Fruit fly (Drosophila melanogaster): ENCODE data around the gene CG14566.

CG14566 gene

dm6 chr3L:21728616-21729047, 11.5 kb downstream of the CG14566 start, which contains the start of the genes CG11247 and Polr2H (continued):
- peak; percentile 94 to 96 for TF ChIP-seq dpn (GFP tag; optimal IDR thresholded peaks at IDR 0.05)
- TF ChIP-seq CG17568 (GFP tag; optimal IDR thresholded peaks at IDR 0.05): no peak
- no peak for TF ChIP-seq fru (optimal IDR thresholded peaks at IDR 0.05)
- peak; percentile 89 for TF ChIP-seq vvl (GFP tag; IDR thresholded peaks at IDR 0.05)
- peak; percentile 50 for TF ChIP-seq ftz-f1 (GFP tag; optimal IDR thresholded peaks at IDR 0.05)
- TF ChIP-seq aop (GFP tag; IDR thresholded peaks at IDR 0.05): peak; percentile 11; the same call in 1 of the 2 replicates
- TF ChIP-seq dan (GFP tag; IDR thresholded peaks at IDR 0.05): peak; percentile 91
- TF ChIP-seq NFAT (GFP tag; IDR thresholded peaks at IDR 0.05): peak; percentile 91
- peak; percentile 94 for TF ChIP-seq lmd (GFP tag; IDR thresholded peaks at IDR 0.05)
- TF ChIP-seq cato (GFP tag; optimal IDR thresholded peaks at IDR 0.05; ENCODE audit: borderline replicate concordance): peak; percentile 92
- TF ChIP-seq CG6654 (GFP tag; optimal IDR thresholded peaks at IDR 0.05): peak; percentile 72
- TF ChIP-seq CG10654 (GFP tag; optimal IDR thresholded peaks at IDR 0.05): peak; percentile 93
- TF ChIP-seq CG12219 (GFP tag; optimal IDR thresholded peaks at IDR 0.05): peak; percentile 66
- peak; percentile 67 for TF ChIP-seq HLH4C (GFP tag; IDR thresholded peaks at IDR 0.05; ENCODE audit: partially characterized antibody)
- peak; percentile 72 for TF ChIP-seq CG15514 (GFP tag; optimal IDR thresholded peaks at IDR 0.05)
- no peak for TF ChIP-seq pfk (GFP tag; optimal IDR thresholded peaks at IDR 0.05)
- peak; percentile 84 for TF ChIP-seq Scr (GFP tag; IDR thresholded peaks at IDR 0.05; ENCODE audit: partially characterized antibody)
- TF ChIP-seq sug (tag; optimal IDR thresholded peaks at IDR 0.05): peak; percentile 88
- TF ChIP-seq CG17359 (tag; optimal IDR thresholded peaks at IDR 0.05): peak; percentile 72
- peak; percentile 90 for TF ChIP-seq CG33213 (GFP tag; optimal IDR thresholded peaks at IDR 0.05)
- no peak for TF ChIP-seq CG1832 (GFP tag; optimal IDR thresholded peaks at IDR 0.05)
- TF ChIP-seq Sox100B (GFP tag; optimal IDR thresholded peaks at IDR 0.05): peak; percentile 55
- TF ChIP-seq CG7271 (tag; optimal IDR thresholded peaks at IDR 0.05): peak; percentile 60
- TF ChIP-seq Lim3 (GFP tag; IDR thresholded peaks at IDR 0.05): peak; percentile 70; the same call in 1 of the 2 replicates
- TF ChIP-seq NfI (GFP tag; optimal IDR thresholded peaks at IDR 0.05): peak; percentile 87
- TF ChIP-seq p53 (GFP tag; optimal IDR thresholded peaks at IDR 0.05): peak; percentile 87
- TF ChIP-seq CG13123 (GFP tag; optimal IDR thresholded peaks at IDR 0.05): peak; percentile 84
- peak; percentile 79; the same call in 1 of the 3 replicates for TF ChIP-seq C15 (GFP tag; IDR thresholded peaks at IDR 0.05)
- TF ChIP-seq sr (GFP tag; IDR thresholded peaks at IDR 0.05): peak; percentile 73; the same call in 2 of the 3 replicates
- TF ChIP-seq Hr51 (GFP tag; optimal IDR thresholded peaks at IDR 0.05): peak; percentile 83 to 88
- peak; percentile 94 for TF ChIP-seq dysf (GFP tag; IDR thresholded peaks at IDR 0.05)
- no peak for TF ChIP-seq corto (GFP tag; optimal IDR thresholded peaks at IDR 0.05)
- peak; percentile 97 for TF ChIP-seq sisA (GFP tag; IDR thresholded peaks at IDR 0.05)
- peak; percentile 95 for TF ChIP-seq CG8944 (GFP tag; optimal IDR thresholded peaks at IDR 0.05)
- peak; percentile 92 for TF ChIP-seq tgo (GFP tag; IDR thresholded peaks at IDR 0.05)
- TF ChIP-seq mirr (GFP tag; optimal IDR thresholded peaks at IDR 0.05): peak; percentile 47
- no peak for TF ChIP-seq Deaf1 (tag; optimal IDR thresholded peaks at IDR 0.05)
- TF ChIP-seq cas (GFP tag; IDR thresholded peaks at IDR 0.05): peak; percentile 85; the same call in 1 of the 2 replicates
- peak; percentile 73 for TF ChIP-seq CG10959 (GFP tag; IDR thresholded peaks at IDR 0.05)
- peak; percentile 30 for TF ChIP-seq grn (GFP tag; optimal IDR thresholded peaks at IDR 0.05)
- TF ChIP-seq unpg (GFP tag; optimal IDR thresholded peaks at IDR 0.05): peak; percentile 90
- TF ChIP-seq Ets65A (GFP tag): peak; percentile 100
- TF ChIP-seq Jarid2 (GFP tag; optimal IDR thresholded peaks at IDR 0.05): peak; percentile 47
- TF ChIP-seq ci (GFP tag; IDR thresholded peaks at IDR 0.05): peak; percentile 92
- peak; percentile 84 for TF ChIP-seq rib (GFP tag; IDR thresholded peaks at IDR 0.05)
- TF ChIP-seq CG16815 (GFP tag; optimal IDR thresholded peaks at IDR 0.05): peak; percentile 90
- TF ChIP-seq kni (GFP tag; optimal IDR thresholded peaks at IDR 0.05): no peak
- TF ChIP-seq tup (GFP tag; optimal IDR thresholded peaks at IDR 0.05): peak; percentile 81
- no peak for TF ChIP-seq cg (GFP tag; optimal IDR thresholded peaks at IDR 0.05)
- TF ChIP-seq CG6175 (GFP tag; IDR thresholded peaks at IDR 0.05): peak; percentile 83
- TF ChIP-seq bab2 (GFP tag; optimal IDR thresholded peaks at IDR 0.05): peak; percentile 95
